Worm (Caenorhabditis elegans) whole organism, young adult: ENCODE data around the gene flp-9.

ENCODE experiments used
- B0019.2 ChIP-seq: fragments of 200-800 bp; sonication (Bioruptor generic); conservative IDR thresholded peaks from 2 replicates; pipeline ENCODE4 v1.3.6; 2022; ENCODE audit warnings: missing genetic modification reagents, missing genetic modification characterization, missing compliant biosample characterization
- B0336.3 ChIP-seq: fragments of 200-800 bp; sonication (Bioruptor generic); IDR thresholded peaks from 2 replicates; pipeline ENCODE4 v1.3.6; 2022; ENCODE audit warnings: missing genetic modification characterization, missing compliant biosample characterization
- D2030.7 ChIP-seq: fragments of 200-800 bp; sonication (Bioruptor generic); IDR thresholded peaks from 2 replicates; pipeline ENCODE4 v1.3.6; 2022; ENCODE audit warnings: missing genetic modification reagents, missing genetic modification characterization, missing compliant biosample characterization
- F33H1.4 ChIP-seq: fragments of 200-800 bp; sonication (Bioruptor generic); IDR thresholded peaks from 2 replicates; pipeline ENCODE4 v1.3.6; 2022; ENCODE audit warnings: missing genetic modification reagents, missing genetic modification characterization, missing compliant biosample characterization
- K11D2.4 ChIP-seq: fragments of 200-800 bp; sonication (Bioruptor generic); IDR thresholded peaks from 2 replicates; pipeline ENCODE4 v1.3.6; 2022; ENCODE audit warnings: missing genetic modification reagents, missing genetic modification characterization, missing compliant biosample characterization
- K12H6.12 ChIP-seq: fragments of 200-800 bp; sonication (Bioruptor generic); optimal IDR thresholded peaks from 2 replicates; lab custom pipeline; 2018; ENCODE audit warnings: mild to moderate bottlenecking, missing genetic modification characterization, missing compliant biosample characterization
- Y56A3A.18 ChIP-seq: fragments of 200-800 bp; sonication (Bioruptor generic); IDR thresholded peaks from 2 replicates; pipeline ENCODE4 v1.3.6; 2022; ENCODE audit warnings: missing genetic modification reagents, missing genetic modification characterization, missing compliant biosample characterization
- aptf-3 ChIP-seq: fragments of 200-800 bp; sonication (Bioruptor generic); IDR thresholded peaks from 2 replicates; pipeline ENCODE4 v1.3.6; 2022; ENCODE audit warnings: missing genetic modification characterization, missing compliant biosample characterization
- attf-6 ChIP-seq: fragments of 200-800 bp; sonication (Bioruptor generic); IDR thresholded peaks from 2 replicates; pipeline ENCODE4 v1.3.6; 2022; ENCODE audit warnings: missing genetic modification reagents, missing genetic modification characterization, missing compliant biosample characterization
- bed-2 ChIP-seq: fragments of 200-800 bp; sonication (Bioruptor generic); IDR thresholded peaks from 2 replicates; pipeline ENCODE4 v1.3.6; 2022; ENCODE audit warnings: missing genetic modification reagents, missing genetic modification characterization, missing compliant biosample characterization
- cebp-1 ChIP-seq, 2 experiments: fragments of 200-800 bp in 1 of 2; sonication (Bioruptor generic) in 1 of 2; sonication (generic microtip) in 1 of 2; IDR thresholded peaks in 1 of 2; optimal IDR thresholded peaks in 1 of 2; 2 replicates each; pipeline versions ENCODE4 v1.3.6 to Lab custom; 2017 to 2022; ENCODE audit warnings: missing compliant biosample characterization in 2 of 2, missing genetic modification characterization in 2 of 2, mild to moderate bottlenecking in 1 of 2, missing genetic modification reagents in 1 of 2, moderate library complexity in 1 of 2
- ceh-100 ChIP-seq: fragments of 200-800 bp; sonication (Bioruptor generic); IDR thresholded peaks from 2 replicates; pipeline ENCODE4 v1.3.6; 2022; ENCODE audit warnings: missing genetic modification reagents, missing genetic modification characterization, missing compliant biosample characterization
- ceh-40 ChIP-seq: fragments of 200-800 bp; sonication (Bioruptor generic); IDR thresholded peaks from 2 replicates; pipeline ENCODE4 v1.3.6; 2022; ENCODE audit warnings: missing genetic modification characterization, missing compliant biosample characterization
- ceh-58 ChIP-seq: fragments of 200-800 bp; sonication (Bioruptor generic); IDR thresholded peaks from 2 replicates; pipeline ENCODE4 v1.3.6; 2022; ENCODE audit warnings: missing genetic modification characterization, missing compliant biosample characterization
- ceh-79 ChIP-seq: sonication (generic microtip); optimal IDR thresholded peaks from 2 replicates; lab custom pipeline; 2017; ENCODE audit warnings: mild to moderate bottlenecking, missing genetic modification characterization, missing compliant biosample characterization
- ceh-91 ChIP-seq: fragments of 200-800 bp; sonication (Bioruptor generic); IDR thresholded peaks from 2 replicates; pipeline ENCODE4 v1.3.6; 2022; ENCODE audit warnings: missing genetic modification reagents, missing genetic modification characterization, missing compliant biosample characterization
- dox-1 ChIP-seq: fragments of 200-800 bp; sonication (Bioruptor generic); IDR thresholded peaks from 2 replicates; pipeline ENCODE4 v1.3.6; 2022; ENCODE audit warnings: missing genetic modification reagents, missing genetic modification characterization, missing compliant biosample characterization
- ekl-4 ChIP-seq: fragments of 200-800 bp; sonication (Bioruptor generic); IDR thresholded peaks from 2 replicates; pipeline ENCODE4 v1.3.6; 2022; ENCODE audit warnings: missing genetic modification reagents, missing genetic modification characterization, missing compliant biosample characterization
- gei-17 ChIP-seq: fragments of 200-800 bp; sonication (Bioruptor generic); optimal IDR thresholded peaks from 2 replicates; lab custom pipeline; 2018; ENCODE audit warnings: mild to moderate bottlenecking, missing genetic modification characterization, missing compliant biosample characterization
- him-1 ChIP-seq: sonication (generic microtip); optimal IDR thresholded peaks from 2 replicates; lab custom pipeline; 2016; ENCODE audit warnings: missing genotype, missing genetic modification reagents, missing genetic modification characterization, missing compliant biosample characterization
- hmg-1.2 ChIP-seq: fragments of 200-800 bp; sonication (Bioruptor generic); IDR thresholded peaks from 2 replicates; pipeline ENCODE4 v1.3.6; 2022; ENCODE audit warnings: missing genetic modification reagents, missing genetic modification characterization, missing compliant biosample characterization
- hsf-1 ChIP-seq: fragments of 200-800 bp; sonication (Bioruptor generic); IDR thresholded peaks from 2 replicates; pipeline ENCODE4 v1.3.6; 2022; ENCODE audit warnings: missing genetic modification reagents, missing genetic modification characterization, missing compliant biosample characterization
- lin-26 ChIP-seq: fragments of 200-800 bp; sonication (Bioruptor generic); IDR thresholded peaks from 2 replicates; pipeline ENCODE4 v1.3.6; 2022; ENCODE audit warnings: missing genetic modification reagents, missing genetic modification characterization, missing compliant biosample characterization
- lin-35 ChIP-seq, 3 experiments: fragments of 150-350 bp in 2 of 3; sonication (generic microtip) in 1 of 3; optimal IDR thresholded peaks; 2 replicates each; lab custom pipeline; 2014 to 2018; ENCODE audit warnings: missing biosample characterization in 3 of 3, missing genetic modification characterization in 3 of 3, missing genetic modification reagents in 3 of 3
- lin-40 ChIP-seq: sonication (generic microtip); optimal IDR thresholded peaks from 2 replicates; lab custom pipeline; 2016; ENCODE audit warnings: missing genetic modification characterization, mild to moderate bottlenecking, missing compliant biosample characterization, missing genotype, missing genetic modification reagents
- lsl-1 ChIP-seq: fragments of 200-800 bp; sonication (Bioruptor generic); optimal IDR thresholded peaks from 2 replicates; lab custom pipeline; 2018; ENCODE audit warnings: mild to moderate bottlenecking, missing genetic modification characterization, moderate library complexity, missing compliant biosample characterization
- lsy-27 ChIP-seq: sonication (generic microtip); optimal IDR thresholded peaks from 2 replicates; lab custom pipeline; 2017; ENCODE audit warnings: missing genetic modification characterization, mild to moderate bottlenecking, missing compliant biosample characterization, antibody characterized with exemption, missing genotype, borderline replicate concordance; ENCODE audit not compliant: insufficient read depth
- madf-6 ChIP-seq: fragments of 200-800 bp; sonication (Bioruptor generic); IDR thresholded peaks from 2 replicates; pipeline ENCODE4 v1.3.6; 2022; ENCODE audit warnings: missing genetic modification reagents, missing genetic modification characterization, missing compliant biosample characterization
- mel-28 ChIP-seq: sonication (generic microtip); optimal IDR thresholded peaks from 2 replicates; lab custom pipeline; 2016; ENCODE audit warnings: borderline replicate concordance, mild to moderate bottlenecking, missing genetic modification characterization, missing compliant biosample characterization
- mxl-1 ChIP-seq: sonication (generic microtip); optimal IDR thresholded peaks from 2 replicates; lab custom pipeline; 2016; ENCODE audit warnings: missing genetic modification characterization, missing compliant biosample characterization
- nfyb-1 ChIP-seq: fragments of 200-800 bp; sonication (Bioruptor generic); IDR thresholded peaks from 2 replicates; pipeline ENCODE4 v1.3.6; 2022; ENCODE audit warnings: missing genetic modification reagents, missing genetic modification characterization, missing compliant biosample characterization
- nhr-120 ChIP-seq: fragments of 200-800 bp; sonication (Bioruptor generic); IDR thresholded peaks from 2 replicates; pipeline ENCODE4 v1.3.6; 2022; ENCODE audit warnings: missing genetic modification characterization, missing compliant biosample characterization
- pbrm-1 ChIP-seq: fragments of 200-800 bp; sonication (Bioruptor generic); IDR thresholded peaks from 2 replicates; pipeline ENCODE4 v1.3.6; 2022; ENCODE audit warnings: missing genetic modification reagents, missing genetic modification characterization, missing compliant biosample characterization
- rcor-1 ChIP-seq: fragments of 200-800 bp; sonication (Bioruptor generic); IDR thresholded peaks from 2 replicates; pipeline ENCODE4 v1.3.6; 2022; ENCODE audit warnings: missing genetic modification reagents, missing genetic modification characterization, missing compliant biosample characterization
- rec-8 ChIP-seq, 2 experiments: sonication (generic microtip); optimal IDR thresholded peaks; 2 replicates each; lab custom pipeline; 2016; ENCODE audit warnings: mild to moderate bottlenecking in 2 of 2, missing genetic modification characterization in 2 of 2, missing genetic modification reagents in 2 of 2, missing genotype in 2 of 2, missing biosample characterization in 1 of 2, missing compliant biosample characterization in 1 of 2, moderate library complexity in 1 of 2
- repo-1 ChIP-seq: sonication (generic microtip); optimal IDR thresholded peaks from 2 replicates; lab custom pipeline; 2017; ENCODE audit warnings: mild to moderate bottlenecking, missing genetic modification characterization, missing compliant biosample characterization
- sdz-38 ChIP-seq: sonication (generic microtip); optimal IDR thresholded peaks from 2 replicates; lab custom pipeline; 2016; ENCODE audit warnings: missing genotype, missing genetic modification characterization, missing compliant biosample characterization
- snpc-1.1 ChIP-seq: sonication (generic microtip); optimal IDR thresholded peaks from 2 replicates; lab custom pipeline; 2017; ENCODE audit warnings: missing genetic modification characterization, mild to moderate bottlenecking, missing compliant biosample characterization, antibody characterized with exemption, moderate library complexity, missing genotype, missing genetic modification reagents; ENCODE audit not compliant: insufficient read depth
- snpc-3.4 ChIP-seq: sonication (generic microtip); optimal IDR thresholded peaks from 2 replicates; lab custom pipeline; 2017; ENCODE audit warnings: missing genetic modification characterization, mild to moderate bottlenecking, missing compliant biosample characterization, antibody characterized with exemption, moderate library complexity, missing genotype, missing genetic modification reagents
- snpc-4 ChIP-seq, 5 experiments: fragments of 150-350 bp in 1 of 5; sonication (generic microtip) in 4 of 5; optimal IDR thresholded peaks; 2 replicates each; lab custom pipeline; 2014 to 2018; ENCODE audit warnings: missing genetic modification characterization in 5 of 5, missing biosample characterization in 3 of 5, antibody characterized with exemption in 2 of 5, mild to moderate bottlenecking in 2 of 5, missing compliant biosample characterization in 2 of 5, missing genotype in 2 of 5, moderate library complexity in 2 of 5, missing genetic modification reagents in 1 of 5
- somi-1 ChIP-seq: fragments of 200-800 bp; sonication (Bioruptor generic); optimal IDR thresholded peaks from 2 replicates; lab custom pipeline; 2018; ENCODE audit warnings: mild to moderate bottlenecking, missing genetic modification characterization, missing compliant biosample characterization
- sptf-2 ChIP-seq: fragments of 200-800 bp; sonication (Bioruptor generic); optimal IDR thresholded peaks from 2 replicates; lab custom pipeline; 2018; ENCODE audit warnings: mild to moderate bottlenecking, missing genetic modification characterization, missing compliant biosample characterization
- tbp1 ChIP-seq: fragments of 200-800 bp; sonication (Bioruptor generic); optimal IDR thresholded peaks from 2 replicates; lab custom pipeline; 2018; ENCODE audit warnings: mild to moderate bottlenecking, missing genetic modification characterization, missing compliant biosample characterization
- xnd-1 ChIP-seq: sonication (generic microtip); optimal IDR thresholded peaks from 2 replicates; lab custom pipeline; 2016; ENCODE audit warnings: missing genotype, missing genetic modification reagents, missing genetic modification characterization, missing compliant biosample characterization
- zfh-2 ChIP-seq: fragments of 200-800 bp; sonication (Bioruptor generic); conservative IDR thresholded peaks from 2 replicates; pipeline ENCODE4 v1.3.6; 2022; ENCODE audit warnings: missing genetic modification reagents, missing genetic modification characterization, missing compliant biosample characterization
- ztf-18 ChIP-seq: sonication (generic microtip); optimal IDR thresholded peaks from 2 replicates; lab custom pipeline; 2016; ENCODE audit warnings: missing genotype, mild to moderate bottlenecking, missing genetic modification characterization, missing compliant biosample characterization

flp-9 gene

DNA sequence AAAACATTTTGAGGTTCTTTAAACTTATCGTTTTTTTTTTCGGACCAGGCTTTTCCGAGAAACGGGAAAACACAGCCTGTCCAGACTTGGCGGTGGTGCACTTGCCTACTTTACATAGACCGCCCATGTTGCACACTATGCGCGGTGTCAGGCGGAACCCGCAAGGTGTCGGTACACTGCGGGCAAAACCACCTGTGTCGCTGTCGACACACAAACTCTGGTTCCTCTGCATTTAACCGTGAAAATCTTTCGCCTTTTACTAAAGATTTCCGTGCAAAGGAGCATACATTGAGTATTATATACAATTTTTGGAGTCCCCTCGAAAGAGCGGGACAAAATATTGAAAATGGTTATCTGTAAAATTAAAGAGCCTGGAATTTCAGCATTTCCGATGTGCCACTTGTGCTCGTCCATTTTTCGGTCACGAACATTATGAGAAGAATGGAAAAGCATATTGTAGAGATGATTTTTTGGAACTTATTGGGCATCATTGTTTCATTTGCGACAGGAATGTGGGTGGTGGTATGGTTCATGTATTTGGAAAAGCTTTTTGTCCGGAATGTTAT, 38.1 kb upstream of the flp-9 start:
- TF ChIP-seq sdz-38, result no peak
- no peak for TF ChIP-seq B0019.2
- no peak for TF ChIP-seq gei-17 (GFP tag; lab: Kevin White, UChicago)
- TF ChIP-seq ceh-79, result no peak
- TF ChIP-seq nhr-120, result no peak
- TF ChIP-seq K11D2.4 (GFP tag; lab: Robert Waterston, UW), result no peak
- no peak for TF ChIP-seq somi-1 (GFP tag; lab: Kevin White, UChicago)
- TF ChIP-seq sptf-2, result no peak
- no peak for TF ChIP-seq ceh-58 (GFP tag; lab: Robert Waterston, UW)
- TF ChIP-seq B0336.3 (GFP tag; lab: Robert Waterston, UW), result 0 out of 2 replicates have a peak, but pooled peaks have one; percentile 33
- TF ChIP-seq dox-1, result 0 out of 2 replicates have a peak, but pooled peaks have one; percentile 72
- TF ChIP-seq tbp1 (GFP tag; lab: Kevin White, UChicago), result peak; percentile 64
- peak; percentile 92 for TF ChIP-seq attf-6 (GFP tag; lab: Robert Waterston, UW)
- peak; percentile 88 for TF ChIP-seq snpc-1.1 (tag; lab: Kevin White, UChicago)
- TF ChIP-seq him-1 (tag; lab: Kevin White, UChicago), result peak; percentile 60
- TF ChIP-seq lin-35 (GFP tag; optimal IDR thresholded peaks at IDR 0.05; lab: Kevin White, UChicago), result no peak
- TF ChIP-seq xnd-1 (tag; lab: Kevin White, UChicago), result peak; percentile 24
- peak; percentile 53 for TF ChIP-seq lsl-1
- no peak for TF ChIP-seq ztf-18
- peak; percentile 74 for TF ChIP-seq snpc-4 (GFP tag; optimal IDR thresholded peaks at IDR 0.05; lab: Kevin White, UChicago)
- TF ChIP-seq snpc-4 (tag; optimal IDR thresholded peaks at IDR 0.05; lab: Kevin White, UChicago), result peak; percentile 82 to 97 (median 94)
- peak; percentile 12 for TF ChIP-seq snpc-3.4
- peak; percentile 39; the same call in 1 of the 2 replicates for TF ChIP-seq hsf-1 (GFP tag; lab: Robert Waterston, UW)
- no peak for TF ChIP-seq ceh-40 (GFP tag; lab: Robert Waterston, UW)
- no peak for TF ChIP-seq rec-8 (tag; optimal IDR thresholded peaks at IDR 0.05; lab: Kevin White, UChicago)
- TF ChIP-seq madf-6 (GFP tag; lab: Robert Waterston, UW), result peak; percentile 78
- TF ChIP-seq lsy-27 (tag; lab: Kevin White, UChicago), result no peak
- TF ChIP-seq repo-1, result peak; percentile 2
- no peak for TF ChIP-seq K12H6.12 (tag; lab: Kevin White, UChicago)
- peak; percentile 89 for TF ChIP-seq pbrm-1 (GFP tag; lab: Robert Waterston, UW)
- TF ChIP-seq rcor-1, result peak; percentile 48
- TF ChIP-seq lin-40 (tag; lab: Kevin White, UChicago), result no peak
- TF ChIP-seq nfyb-1 (GFP tag; lab: Robert Waterston, UW), result peak; percentile 70
- no peak for TF ChIP-seq bed-2
- peak; percentile 94 for TF ChIP-seq hmg-1.2 (GFP tag; lab: Robert Waterston, UW)
- no peak for TF ChIP-seq ekl-4 (GFP tag; lab: Robert Waterston, UW)
- TF ChIP-seq mxl-1 (tag; lab: Kevin White, UChicago), result no peak
- 0 out of 2 replicates have a peak, but pooled peaks have one; percentile 46 for TF ChIP-seq Y56A3A.18 (GFP tag; lab: Robert Waterston, UW)
- TF ChIP-seq F33H1.4 (GFP tag; lab: Robert Waterston, UW), result peak; percentile 54
- TF ChIP-seq ceh-100, result no peak
- TF ChIP-seq D2030.7 (GFP tag; lab: Robert Waterston, UW), result peak; percentile 90
- no peak for TF ChIP-seq mel-28
- no peak for TF ChIP-seq aptf-3 (GFP tag; lab: Robert Waterston, UW)
- TF ChIP-seq cebp-1 (GFP tag; IDR thresholded peaks at IDR 0.05; lab: Robert Waterston, UW), result no peak
- no peak for TF ChIP-seq cebp-1 (tag; optimal IDR thresholded peaks at IDR 0.05; lab: Kevin White, UChicago)
- TF ChIP-seq lin-26 (GFP tag; lab: Robert Waterston, UW), result no peak
- no peak for TF ChIP-seq zfh-2 (GFP tag; lab: Robert Waterston, UW)
- 0 out of 2 replicates have a peak, but pooled peaks have one; percentile 17 for TF ChIP-seq ceh-91 (GFP tag; lab: Robert Waterston, UW)
